Worm (Caenorhabditis elegans) whole organism, L1 larva: ENCODE data around the gene ZC262.13.

Experiments
- alr-1 ChIP-seq: fragments of 200-800 bp; sonication (Bioruptor generic); optimal IDR thresholded peaks from 2 replicates; lab custom pipeline; 2018; ENCODE audit warnings: borderline replicate concordance, mild to moderate bottlenecking, missing genetic modification characterization, missing compliant biosample characterization
- aly-2 ChIP-seq: fragments of 150-350 bp; optimal IDR thresholded peaks from 2 replicates; lab custom pipeline; 2014; ENCODE audit warnings: missing biosample characterization, missing genetic modification characterization
- lin-15B ChIP-seq: fragments of 150-350 bp; sonication (generic microtip); optimal IDR thresholded peaks from 3 replicates; lab custom pipeline; 2014; ENCODE audit warnings: missing biosample characterization, missing genetic modification characterization
- skn-1 ChIP-seq: fragments of 150-350 bp; optimal IDR thresholded peaks from 2 replicates; lab custom pipeline; 2014; ENCODE audit warnings: missing biosample characterization, missing genetic modification characterization

DNA sequence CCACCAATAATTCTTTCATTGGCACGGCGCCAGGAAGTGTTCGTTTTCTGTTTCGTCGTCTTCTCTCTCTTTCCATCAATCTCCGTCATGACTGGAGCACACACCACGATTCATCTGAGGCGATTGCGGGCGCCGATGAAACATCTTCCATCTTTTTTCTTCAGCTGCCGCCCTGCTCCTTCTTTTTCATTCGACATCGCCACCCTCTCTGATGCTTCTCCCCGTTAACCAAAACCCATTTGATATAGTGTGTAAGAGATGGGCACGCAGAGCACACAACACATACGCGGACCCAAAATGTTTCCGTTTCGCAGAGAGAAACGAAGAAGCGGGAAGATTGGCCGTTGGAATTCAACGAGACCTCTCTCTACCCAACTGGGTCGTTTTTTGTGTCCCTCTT is 38.5 kb upstream of the ZC262.13 start:
- no peak for TF ChIP-seq lin-15B
- TF ChIP-seq aly-2 (tag; lab: Kevin White, UChicago) = no peak
- no peak for TF ChIP-seq skn-1 (tag; lab: Kevin White, UChicago)
- no peak for TF ChIP-seq alr-1 (tag; lab: Kevin White, UChicago)
